Worm (Caenorhabditis elegans): ENCODE results near the gene ccm-2.
A peak's percentile ranks its signal among the peaks of the same experiment; 100 is the strongest.

Gene ccm-2

DNA sequence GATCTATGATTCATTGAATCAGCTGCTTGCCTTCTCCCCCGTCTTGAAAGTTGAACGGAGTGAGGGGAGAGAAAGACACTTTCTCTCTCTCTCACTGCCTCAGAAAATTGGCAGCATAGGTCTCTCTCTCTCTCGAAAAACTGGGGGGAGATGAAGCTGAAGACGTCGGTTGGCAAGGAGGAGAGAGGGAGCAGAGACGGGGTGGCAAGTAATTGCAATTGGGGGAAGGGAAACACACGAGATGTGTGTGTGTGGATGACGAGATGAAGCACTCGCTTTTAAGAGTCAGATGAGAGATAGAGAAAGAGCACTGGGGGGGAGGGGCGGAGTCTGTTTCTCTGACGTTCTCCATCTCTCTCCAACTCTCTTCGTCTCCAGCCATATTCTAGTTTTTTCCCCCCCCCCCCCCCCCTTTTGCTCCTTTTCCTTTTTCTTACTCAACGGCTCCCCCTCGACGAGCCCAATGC, 10.3 kb upstream of the ccm-2 start, which contains the start of gene cmk-1:
Gene cmk-1 (plus strand): TSS at position 417 of the 467 bp plus-strand sequence.
- TF ChIP-seq snpc-4 (tag; optimal IDR thresholded peaks at IDR 0.05) (peak; percentile 51), unc-62 (GFP tag; optimal IDR thresholded peaks at IDR 0.05) (peak; percentile 47), nhr-25 (tag; optimal IDR thresholded peaks at IDR 0.05) (no peak), nhr-23 (tag; optimal IDR thresholded peaks at IDR 0.05) (no peak), daf-12 (tag; optimal IDR thresholded peaks at IDR 0.05) (no peak), tbx-2 (tag; optimal IDR thresholded peaks at IDR 0.05) (peak; percentile 15), mml-1 (tag; optimal IDR thresholded peaks at IDR 0.05) (no peak), egl-5 (tag; optimal IDR thresholded peaks at IDR 0.05) (peak; percentile 33), pha-4 (tag; optimal IDR thresholded peaks at IDR 0.05) (no peak), nfya-1 (tag; optimal IDR thresholded peaks at IDR 0.05; ENCODE audit: insufficient read depth) (peak; percentile 83), lin-39 (tag; optimal IDR thresholded peaks at IDR 0.05) (peak; percentile 68), skn-1 (tag; optimal IDR thresholded peaks at IDR 0.05) (peak; percentile 36), hmg-11 (tag; optimal IDR thresholded peaks at IDR 0.05) (peak; percentile 64), R02D3.7 (tag; optimal IDR thresholded peaks at IDR 0.05) (no peak), fkh-10 (GFP tag; optimal IDR thresholded peaks at IDR 0.05) (peak; percentile 36), lin-15B (tag; optimal IDR thresholded peaks at IDR 0.05) (peak; percentile 38)

ce11 chrIV:1825789-1826188, 8.6 kb upstream of the ccm-2 start:
- peak; percentile 27 for TF ChIP-seq nfya-1 (tag; optimal IDR thresholded peaks at IDR 0.05; ENCODE audit: insufficient read depth)
- TF ChIP-seq fkh-10 (GFP tag; optimal IDR thresholded peaks at IDR 0.05): no peak

DNA sequence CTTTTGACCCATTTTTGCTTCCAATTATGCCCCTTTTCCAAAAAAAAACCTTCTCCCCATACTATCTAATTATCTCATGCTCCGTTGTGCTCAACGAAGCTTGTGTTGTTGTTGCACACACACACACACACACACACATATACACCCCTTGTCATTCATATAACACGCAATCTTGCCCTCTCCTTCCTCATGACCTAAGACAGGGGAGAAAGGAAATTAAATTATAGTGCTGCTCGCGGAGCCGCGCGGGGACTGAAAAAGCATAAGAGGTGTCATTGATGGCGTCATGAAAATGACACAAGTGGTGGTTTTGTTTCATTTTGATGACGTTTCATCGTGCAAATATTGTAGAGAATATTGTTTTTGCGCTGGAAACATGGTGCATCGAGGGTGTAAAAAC, 7.7 kb upstream of the ccm-2 start:
- TF ChIP-seq fos-1 (tag; optimal IDR thresholded peaks at IDR 0.05) (no peak), nhr-11 (tag; optimal IDR thresholded peaks at IDR 0.05) (peak; percentile 41), R02D3.7 (tag; optimal IDR thresholded peaks at IDR 0.05) (no peak), nhr-28 (tag; optimal IDR thresholded peaks at IDR 0.05) (no peak), hmg-11 (tag; optimal IDR thresholded peaks at IDR 0.05) (no peak), unc-62 (GFP tag; optimal IDR thresholded peaks at IDR 0.05) (no peak), ceh-82 (tag; optimal IDR thresholded peaks at IDR 0.05) (no peak), mdl-1 (tag; optimal IDR thresholded peaks at IDR 0.05) (no peak), lin-39 (tag; optimal IDR thresholded peaks at IDR 0.05) (peak; percentile 40), elt-2 (tag; optimal IDR thresholded peaks at IDR 0.05) (no peak)

ce11 chrIV:1827362-1827761, 7.1 kb upstream of the ccm-2 start:
- no peak for TF ChIP-seq ceh-9 (tag; optimal IDR thresholded peaks at IDR 0.05)
- TF ChIP-seq lin-39 (tag; optimal IDR thresholded peaks at IDR 0.05): peak; percentile 57

ce11 chrIV:1833115-1833514, 1.3 kb upstream of the ccm-2 start:
- no peak for TF ChIP-seq ama-1 (optimal IDR thresholded peaks at IDR 0.05)
- TF ChIP-seq ceh-28 (tag; optimal IDR thresholded peaks at IDR 0.05): peak; percentile 69

- peak; percentile 30 for TF ChIP-seq ceh-28 (tag; optimal IDR thresholded peaks at IDR 0.05)
- no peak for TF ChIP-seq daf-12 (tag; optimal IDR thresholded peaks at IDR 0.05)
Measured at ce11 chrIV:1834972-1835371, 544 bp downstream of the ccm-2 start.

- TF ChIP-seq ceh-82 (tag; optimal IDR thresholded peaks at IDR 0.05): no peak
- TF ChIP-seq tbx-2 (tag; optimal IDR thresholded peaks at IDR 0.05): no peak
- no peak for TF ChIP-seq nhr-11 (tag; optimal IDR thresholded peaks at IDR 0.05)
- peak; percentile 86 for TF ChIP-seq pqm-1 (tag; optimal IDR thresholded peaks at IDR 0.05)
- no peak for TF ChIP-seq nhr-237 (tag; optimal IDR thresholded peaks at IDR 0.05)
- no peak for TF ChIP-seq skn-1 (tag; optimal IDR thresholded peaks at IDR 0.05)
- TF ChIP-seq eor-1 (tag; optimal IDR thresholded peaks at IDR 0.05): no peak
- no peak for TF ChIP-seq unc-39 (tag; optimal IDR thresholded peaks at IDR 0.05)
- no peak for TF ChIP-seq fos-1 (tag; optimal IDR thresholded peaks at IDR 0.05)
- TF ChIP-seq snpc-4 (tag; optimal IDR thresholded peaks at IDR 0.05): peak; percentile 34
- TF ChIP-seq aly-2 (tag; optimal IDR thresholded peaks at IDR 0.05): no peak
- no peak for TF ChIP-seq ama-1 (optimal IDR thresholded peaks at IDR 0.05)
- peak; percentile 61 for TF ChIP-seq nhr-23 (tag; optimal IDR thresholded peaks at IDR 0.05)
- no peak for TF ChIP-seq egl-5 (tag; optimal IDR thresholded peaks at IDR 0.05)
- TF ChIP-seq R02D3.7 (tag; optimal IDR thresholded peaks at IDR 0.05): no peak
- no peak for TF ChIP-seq egl-27 (tag; optimal IDR thresholded peaks at IDR 0.05)
- no peak for TF ChIP-seq elt-1 (tag; optimal IDR thresholded peaks at IDR 0.05)
- TF ChIP-seq nhr-43 (tag; optimal IDR thresholded peaks at IDR 0.05; ENCODE audit: poor library complexity, severe bottlenecking): peak; percentile 20
- TF ChIP-seq nfya-1 (tag; optimal IDR thresholded peaks at IDR 0.05; ENCODE audit: insufficient read depth): peak; percentile 64
- no peak for TF ChIP-seq ztf-4 (tag; optimal IDR thresholded peaks at IDR 0.05)
- TF ChIP-seq lin-39 (tag; optimal IDR thresholded peaks at IDR 0.05): no peak
- no peak for TF ChIP-seq fkh-10 (GFP tag; optimal IDR thresholded peaks at IDR 0.05)
- no peak for TF ChIP-seq unc-62 (GFP tag; optimal IDR thresholded peaks at IDR 0.05)
- peak; percentile 33 for TF ChIP-seq ceh-28 (tag; optimal IDR thresholded peaks at IDR 0.05)
- no peak for TF ChIP-seq mml-1 (tag; optimal IDR thresholded peaks at IDR 0.05)
- no peak for TF ChIP-seq ceh-16 (tag; optimal IDR thresholded peaks at IDR 0.05)
- TF ChIP-seq fkh-2 (tag; optimal IDR thresholded peaks at IDR 0.05): no peak
- TF ChIP-seq jun-1 (tag; optimal IDR thresholded peaks at IDR 0.05): peak; percentile 43
- no peak for TF ChIP-seq daf-12 (tag; optimal IDR thresholded peaks at IDR 0.05)
- TF ChIP-seq sea-2 (GFP tag; optimal IDR thresholded peaks at IDR 0.05): no peak
Measured at ce11 chrIV:1837134-1837533, 2.7 kb downstream of the ccm-2 start.
